Fruit fly (Drosophila melanogaster) whole organism, embryonic: ENCODE measurements around the gene mRpL12.
A peak's percentile ranks its signal among the peaks of the same experiment; 100 is the strongest.

ENCODE experiments used
- Aef1 ChIP-seq: fragments of 200-800 bp; sonication (Bioruptor generic); IDR thresholded peaks from 3 replicates; pipeline ENCODE4 v1.3.6; 2022; ENCODE audit warnings: missing biosample characterization, missing genetic modification characterization
- Atf-2 ChIP-seq: fragments of 200-800 bp; sonication (Bioruptor generic); optimal IDR thresholded peaks from 2 replicates; lab custom pipeline; 2016; ENCODE audit warnings: missing biosample characterization, missing genetic modification characterization
- B-H2 ChIP-seq: fragments of 200-800 bp; sonication (Bioruptor generic); optimal IDR thresholded peaks from 2 replicates; lab custom pipeline; 2018; ENCODE audit warnings: missing biosample characterization, mild to moderate bottlenecking, missing genetic modification characterization
- BEAF-32 ChIP-seq: fragments of 200-800 bp; sonication (Bioruptor generic); optimal IDR thresholded peaks from 3 replicates; lab custom pipeline; 2017; ENCODE audit warnings: missing biosample characterization, missing genetic modification characterization, mild to moderate bottlenecking, moderate library complexity, missing genetic modification reagents
- Bteb2 ChIP-seq: fragments of 200-800 bp; sonication (Bioruptor generic); optimal IDR thresholded peaks from 2 replicates; lab custom pipeline; 2016; ENCODE audit warnings: missing biosample characterization, missing genetic modification characterization
- C15 ChIP-seq: fragments of 200-800 bp; sonication (Bioruptor generic); IDR thresholded peaks from 3 replicates; pipeline ENCODE4 v1.3.6; 2022; ENCODE audit warnings: missing biosample characterization, missing genetic modification characterization
- CG10209 ChIP-seq: fragments of 200-800 bp; sonication (Bioruptor generic); optimal IDR thresholded peaks from 3 replicates; lab custom pipeline; 2017; ENCODE audit warnings: missing biosample characterization, mild to moderate bottlenecking, missing genetic modification characterization, missing genetic modification reagents
- CG1024 ChIP-seq: fragments of 200-800 bp; sonication (Bioruptor generic); IDR thresholded peaks from 2 replicates; pipeline ENCODE4 v1.3.6; 2022; ENCODE audit warnings: missing biosample characterization, missing genetic modification characterization
- CG11456 ChIP-seq: fragments of 200-800 bp; sonication (Bioruptor generic); IDR thresholded peaks from 3 replicates; pipeline ENCODE4 v1.3.6; 2022; ENCODE audit warnings: missing biosample characterization, missing genetic modification characterization
- CG12236 ChIP-seq: fragments of 200-800 bp; sonication (Bioruptor generic); optimal IDR thresholded peaks from 2 replicates; lab custom pipeline; 2016; ENCODE audit warnings: missing biosample characterization, missing genetic modification characterization
- CG1233 ChIP-seq: fragments of 200-800 bp; sonication (Bioruptor generic); optimal IDR thresholded peaks from 4 replicates; lab custom pipeline; 2018; ENCODE audit warnings: missing biosample characterization, mild to moderate bottlenecking, missing genetic modification characterization
- CG12769 ChIP-seq: fragments of 200-800 bp; sonication (Bioruptor generic); optimal IDR thresholded peaks from 2 replicates; lab custom pipeline; 2019; ENCODE audit warnings: missing biosample characterization, mild to moderate bottlenecking, missing genetic modification characterization, moderate library complexity
- CG13123 ChIP-seq: fragments of 200-800 bp; sonication (Bioruptor generic); optimal IDR thresholded peaks from 2 replicates; lab custom pipeline; 2016; ENCODE audit warnings: missing biosample characterization, missing genetic modification characterization
- CG13296 ChIP-seq: fragments of 200-800 bp; sonication (Bioruptor generic); optimal IDR thresholded peaks from 3 replicates; lab custom pipeline; 2018; ENCODE audit warnings: missing biosample characterization, mild to moderate bottlenecking, missing genetic modification characterization
- CG14050 ChIP-seq: fragments of 200-800 bp; sonication (Bioruptor generic); IDR thresholded peaks from 3 replicates; pipeline ENCODE4 v1.3.6; 2022; ENCODE audit warnings: missing biosample characterization, missing genetic modification characterization
- CG14965 ChIP-seq: fragments of 200-800 bp; sonication (Bioruptor generic); optimal IDR thresholded peaks from 2 replicates; lab custom pipeline; 2016; ENCODE audit warnings: missing biosample characterization, missing genetic modification characterization, borderline replicate concordance
- CG17802 ChIP-seq: fragments of 200-800 bp; sonication (Bioruptor generic); optimal IDR thresholded peaks from 2 replicates; lab custom pipeline; 2018; ENCODE audit warnings: missing biosample characterization, mild to moderate bottlenecking, missing genetic modification characterization, moderate library complexity
- CG33557 ChIP-seq: fragments of 200-800 bp; sonication (Bioruptor generic); optimal IDR thresholded peaks from 2 replicates; lab custom pipeline; 2019; ENCODE audit warnings: missing biosample characterization, mild to moderate bottlenecking, missing genetic modification characterization, moderate library complexity
- CG3847 ChIP-seq: fragments of 200-800 bp; sonication (Bioruptor generic); IDR thresholded peaks from 2 replicates; pipeline ENCODE4 v1.3.6; 2022; ENCODE audit warnings: missing biosample characterization, missing genetic modification characterization
- CG4360 ChIP-seq: fragments of 200-800 bp; sonication (Bioruptor generic); IDR thresholded peaks from 2 replicates; pipeline ENCODE4 v1.3.6; 2022; ENCODE audit warnings: missing biosample characterization, missing genetic modification characterization
- CG5180 ChIP-seq: fragments of 200-800 bp; sonication (Bioruptor generic); optimal IDR thresholded peaks from 3 replicates; lab custom pipeline; 2017; ENCODE audit warnings: missing biosample characterization, missing genetic modification characterization, mild to moderate bottlenecking, moderate library complexity, missing genetic modification reagents
- CG6683 ChIP-seq: fragments of 200-800 bp; sonication (Bioruptor generic); optimal IDR thresholded peaks from 2 replicates; lab custom pipeline; 2017; ENCODE audit warnings: missing biosample characterization, mild to moderate bottlenecking, missing genetic modification characterization, missing genetic modification reagents
- CG6689 ChIP-seq: fragments of 200-800 bp; sonication (Bioruptor generic); IDR thresholded peaks from 2 replicates; pipeline ENCODE4 v1.3.6; 2022; ENCODE audit warnings: missing biosample characterization, missing genetic modification characterization
- CG7271 ChIP-seq: fragments of 200-800 bp; sonication (Bioruptor generic); optimal IDR thresholded peaks from 2 replicates; lab custom pipeline; 2018; ENCODE audit warnings: missing biosample characterization, mild to moderate bottlenecking, missing genetic modification characterization, moderate library complexity
- CG7745 ChIP-seq: fragments of 200-800 bp; sonication (Bioruptor generic); optimal IDR thresholded peaks from 2 replicates; lab custom pipeline; 2018; ENCODE audit warnings: missing biosample characterization, mild to moderate bottlenecking, missing genetic modification characterization, moderate library complexity
- CG8478 ChIP-seq: fragments of >200 bp; optimal IDR thresholded peaks from 2 replicates; lab custom pipeline; 2018
- CG8924 ChIP-seq: fragments of 200-800 bp; optimal IDR thresholded peaks from 3 replicates; lab custom pipeline; 2019; ENCODE audit warnings: missing biosample characterization, mild to moderate bottlenecking, missing genetic modification characterization, moderate library complexity
- CG8944 ChIP-seq: fragments of 200-800 bp; sonication (Bioruptor generic); optimal IDR thresholded peaks from 3 replicates; lab custom pipeline; 2016; ENCODE audit warnings: missing biosample characterization, missing genetic modification characterization
- CG9215 ChIP-seq: fragments of 200-800 bp; sonication (Bioruptor generic); IDR thresholded peaks from 2 replicates; pipeline ENCODE4 v1.3.6; 2022; ENCODE audit warnings: missing biosample characterization, missing genetic modification characterization
- CG9609 ChIP-seq: fragments of 200-800 bp; sonication (Bioruptor generic); optimal IDR thresholded peaks from 3 replicates; lab custom pipeline; 2016; ENCODE audit warnings: missing biosample characterization, missing genetic modification characterization
- Dbx ChIP-seq: fragments of 200-800 bp; sonication (Bioruptor generic); IDR thresholded peaks from 3 replicates; pipeline ENCODE4 v1.3.6; 2022; ENCODE audit warnings: missing biosample characterization, missing genetic modification characterization
- Elba2 ChIP-seq: fragments of 200-800 bp; sonication (Bioruptor generic); optimal IDR thresholded peaks from 3 replicates; lab custom pipeline; 2016; ENCODE audit warnings: missing biosample characterization, missing genetic modification characterization
- Hr3 ChIP-seq: fragments of 200-800 bp; sonication (Bioruptor generic); optimal IDR thresholded peaks from 3 replicates; lab custom pipeline; 2016; ENCODE audit warnings: missing biosample characterization, missing genetic modification characterization
- Lhr ChIP-seq: fragments of 200-800 bp; sonication (Bioruptor generic); optimal IDR thresholded peaks from 3 replicates; lab custom pipeline; 2017; ENCODE audit warnings: mild to moderate bottlenecking, missing biosample characterization, missing genetic modification reagents, missing genetic modification characterization
- Med ChIP-seq: fragments of 200-800 bp; sonication (Bioruptor generic); peaks from one replicate; lab custom pipeline; 2016; ENCODE audit warnings: missing biosample characterization, missing genetic modification characterization, mild to moderate bottlenecking, inconsistent platforms, moderate library complexity
- NK7.1 ChIP-seq: fragments of 200-800 bp; sonication (Bioruptor generic); optimal IDR thresholded peaks from 3 replicates; lab custom pipeline; 2016; ENCODE audit warnings: missing biosample characterization, missing genetic modification characterization
- Opbp ChIP-seq: fragments of 200-800 bp; sonication (Bioruptor generic); IDR thresholded peaks from 3 replicates; pipeline ENCODE4 v1.3.6; 2022; ENCODE audit warnings: missing biosample characterization, missing genetic modification characterization; ENCODE audit not compliant: partially characterized antibody
- Six4 ChIP-seq: fragments of 200-800 bp; sonication (Bioruptor generic); optimal IDR thresholded peaks from 2 replicates; lab custom pipeline; 2016; ENCODE audit warnings: missing biosample characterization, missing genetic modification characterization
- Usf ChIP-seq: fragments of 200-800 bp; sonication (Bioruptor generic); optimal IDR thresholded peaks from 2 replicates; lab custom pipeline; 2017; ENCODE audit warnings: missing genotype, missing biosample characterization, missing genetic modification characterization
- Xrp1 ChIP-seq: fragments of 200-800 bp; sonication (Bioruptor generic); IDR thresholded peaks from 2 replicates; pipeline ENCODE4 v1.3.6; 2022; ENCODE audit warnings: missing biosample characterization, missing genetic modification characterization
- ac ChIP-seq: fragments of 200-800 bp; sonication (Bioruptor generic); optimal IDR thresholded peaks from 3 replicates; lab custom pipeline; 2017; ENCODE audit warnings: missing biosample characterization, mild to moderate bottlenecking, missing genetic modification characterization
- ara ChIP-seq: fragments of 200-800 bp; sonication (Bioruptor generic); IDR thresholded peaks from 2 replicates; pipeline ENCODE4 v1.3.6; 2022; ENCODE audit warnings: missing biosample characterization, missing genetic modification characterization
- cad ChIP-seq: fragments of >200 bp; optimal IDR thresholded peaks from 2 replicates; lab custom pipeline; 2017; ENCODE audit warnings: missing biosample characterization, missing genetic modification characterization
- chinmo ChIP-seq: fragments of 200-800 bp; sonication (Bioruptor generic); IDR thresholded peaks from 4 replicates; pipeline ENCODE4 v1.3.6; 2022; ENCODE audit warnings: missing biosample characterization, missing genetic modification characterization; ENCODE audit not compliant: partially characterized antibody
- dan ChIP-seq: fragments of 200-800 bp; sonication (Bioruptor generic); IDR thresholded peaks from 2 replicates; pipeline ENCODE4 v1.3.6; 2022; ENCODE audit warnings: missing biosample characterization, missing genetic modification characterization
- fd102C ChIP-seq: fragments of 200-800 bp; sonication (Bioruptor generic); optimal IDR thresholded peaks from 2 replicates; lab custom pipeline; 2018; ENCODE audit warnings: missing biosample characterization, mild to moderate bottlenecking, missing genetic modification characterization, moderate library complexity
- fd3F ChIP-seq: fragments of 200-800 bp; sonication (Bioruptor generic); optimal IDR thresholded peaks from 2 replicates; lab custom pipeline; 2018; ENCODE audit warnings: missing biosample characterization, mild to moderate bottlenecking, missing genetic modification characterization, moderate library complexity
- hth ChIP-seq: fragments of >200 bp; optimal IDR thresholded peaks from 2 replicates; lab custom pipeline; 2017; ENCODE audit warnings: inconsistent platforms
- oc ChIP-seq: fragments of 200-800 bp; sonication (Bioruptor generic); optimal IDR thresholded peaks from 2 replicates; lab custom pipeline; 2018; ENCODE audit warnings: missing biosample characterization, mild to moderate bottlenecking, missing genetic modification characterization, moderate library complexity
- pita ChIP-seq: fragments of 200-800 bp; sonication (Bioruptor generic); optimal IDR thresholded peaks from 2 replicates; lab custom pipeline; 2017; ENCODE audit warnings: missing biosample characterization, mild to moderate bottlenecking, missing genetic modification characterization
- pnt ChIP-seq: fragments of 200-800 bp; sonication (Bioruptor generic); optimal IDR thresholded peaks from 3 replicates; lab custom pipeline; 2016; ENCODE audit warnings: missing biosample characterization, missing genetic modification characterization

mRpL12 gene

DNA sequence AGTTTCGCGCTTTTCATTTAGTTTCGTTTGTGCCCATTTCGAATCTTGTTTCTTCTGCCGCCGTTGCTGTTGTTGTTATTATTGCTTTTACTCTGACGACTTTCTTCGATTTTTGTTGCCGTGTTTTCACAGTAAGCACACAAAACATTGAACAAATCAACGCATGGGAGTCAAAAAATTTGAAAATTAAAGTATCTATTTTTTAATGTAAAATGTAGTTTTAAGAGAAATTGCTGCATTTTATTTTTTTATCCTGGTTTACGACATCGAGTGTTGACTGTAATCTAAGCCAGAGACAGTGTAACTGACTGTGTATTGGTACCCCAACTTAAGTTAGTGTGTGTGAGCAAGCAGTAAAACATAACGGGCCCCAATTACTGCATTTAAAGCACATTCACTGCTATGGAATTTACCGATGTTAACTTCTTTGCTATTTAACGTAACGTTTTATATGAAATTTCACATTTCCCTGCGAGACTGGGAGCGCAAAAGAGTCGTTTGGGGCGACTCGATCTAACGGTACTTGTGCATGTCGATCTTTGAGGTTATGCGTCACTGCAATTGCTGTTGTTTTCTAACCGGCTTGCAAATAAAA lies 39.7 kb downstream of the mRpL12 start (continued):
- no peak for TF ChIP-seq Opbp (GFP tag; lab: Robert Waterston, UW)
- peak; percentile 0 for TF ChIP-seq Lhr (GFP tag; lab: Kevin White, UChicago)
- no peak for TF ChIP-seq dan (GFP tag; lab: Robert Waterston, UW)
- TF ChIP-seq CG14050 (GFP tag; lab: Robert Waterston, UW), result peak; percentile 44; the same call in 1 of the 3 replicates
- TF ChIP-seq Dbx (GFP tag; lab: Robert Waterston, UW), result 0 out of 3 replicates have a peak, but pooled peaks have one; percentile 37
- TF ChIP-seq CG7271 (tag; lab: Kevin White, UChicago), result no peak
- no peak for TF ChIP-seq CG12236 (GFP tag; lab: Kevin White, UChicago)
- peak; percentile 39 for TF ChIP-seq CG1233 (GFP tag; lab: Kevin White, UChicago)
- TF ChIP-seq CG8478 (lab: Kevin White, UChicago), result no peak
- no peak for TF ChIP-seq CG9215 (GFP tag; lab: Robert Waterston, UW)
- peak; percentile 77 for TF ChIP-seq Xrp1
- TF ChIP-seq NK7.1 (GFP tag; lab: Kevin White, UChicago), result no peak
- no peak for TF ChIP-seq hth (lab: Kevin White, UChicago)
- TF ChIP-seq Aef1, result peak; percentile 44; the same call in 1 of the 3 replicates
- TF ChIP-seq fd3F (GFP tag; lab: Kevin White, UChicago), result peak; percentile 27
- peak; percentile 24 for TF ChIP-seq CG9609
- TF ChIP-seq CG8924, result peak; percentile 51
- peak; percentile 48 for TF ChIP-seq Hr3 (GFP tag; lab: Kevin White, UChicago)
- TF ChIP-seq Bteb2 (GFP tag; lab: Kevin White, UChicago), result no peak
- no peak for TF ChIP-seq CG5180 (GFP tag; lab: Kevin White, UChicago)
- TF ChIP-seq CG6689, result peak; percentile 70
- TF ChIP-seq fd102C, result no peak
- TF ChIP-seq cad, result no peak
- peak; percentile 24 for TF ChIP-seq pnt (GFP tag; lab: Kevin White, UChicago)
- TF ChIP-seq Six4 (GFP tag; lab: Kevin White, UChicago), result peak; percentile 49
- peak; percentile 3 for TF ChIP-seq Usf (GFP tag; lab: Kevin White, UChicago)
- no peak for TF ChIP-seq B-H2 (GFP tag; lab: Kevin White, UChicago)
- TF ChIP-seq BEAF-32 (GFP tag; lab: Kevin White, UChicago), result no peak
- TF ChIP-seq CG7745 (tag; lab: Kevin White, UChicago), result no peak
- TF ChIP-seq C15 (GFP tag; lab: Robert Waterston, UW), result no peak
- no peak for TF ChIP-seq CG13296 (GFP tag; lab: Kevin White, UChicago)
- TF ChIP-seq CG11456 (GFP tag; lab: Robert Waterston, UW), result peak; percentile 67; the same call in 2 of the 3 replicates
- TF ChIP-seq CG33557, result no peak
- peak; percentile 53 for TF ChIP-seq CG1024
- peak; percentile 80 for TF ChIP-seq ara (GFP tag; lab: Robert Waterston, UW)
- no peak for TF ChIP-seq CG4360
- peak; percentile 46 for TF ChIP-seq CG3847 (GFP tag; lab: Robert Waterston, UW)
- TF ChIP-seq CG13123 (GFP tag; lab: Kevin White, UChicago), result no peak
- no peak for TF ChIP-seq pita (GFP tag; lab: Kevin White, UChicago)
- no peak for TF ChIP-seq oc
- TF ChIP-seq CG8944 (GFP tag; lab: Kevin White, UChicago), result peak; percentile 21
- TF ChIP-seq CG17802 (tag; lab: Kevin White, UChicago), result no peak
- no peak for TF ChIP-seq CG12769 (tag; lab: Kevin White, UChicago)
- TF ChIP-seq ac (GFP tag; lab: Kevin White, UChicago), result no peak
- TF ChIP-seq Med, result peak; percentile 93
- TF ChIP-seq chinmo (GFP tag; lab: Robert Waterston, UW), result no peak
- TF ChIP-seq CG10209 (GFP tag; lab: Kevin White, UChicago), result peak; percentile 34
- TF ChIP-seq CG14965 (GFP tag; lab: Kevin White, UChicago), result no peak
- no peak for TF ChIP-seq CG6683 (GFP tag; lab: Kevin White, UChicago)
- TF ChIP-seq Atf-2 (GFP tag; lab: Kevin White, UChicago), result no peak
- TF ChIP-seq Elba2 (GFP tag; lab: Kevin White, UChicago), result no peak
